ENCODE assay signal across 3 fruit fly cellular contexts in genomic region chr3R:8334982-8335381, dm6.
A peak's percentile ranks its signal among the peaks of the same experiment; 100 is the strongest.
TF ChIP-seq lines count a peak whose summit lies in the region.

No protein-coding gene starts in this region.

- no peak for TF ChIP-seq CTCF in whole organism, embryonic (GFP tag; optimal IDR thresholded peaks at IDR 0.05; lab: Kevin White, UChicago)

TF ChIP-seq in whole organism, embryonic, 481 proteins besides CTCF, POLR2A, EP300 and RAD21 (continues in another document):
- TF ChIP-seq CG31388 (GFP tag; optimal IDR thresholded peaks at IDR 0.05; lab: Kevin White, UChicago) (no peak), da (GFP tag; optimal IDR thresholded peaks at IDR 0.05; lab: Kevin White, UChicago) (no peak), CG7372 (GFP tag; IDR thresholded peaks at IDR 0.05; lab: Robert Waterston, UW) (0 out of 2 replicates have a peak, but pooled peaks have one; percentile 3), CG14965 (GFP tag; optimal IDR thresholded peaks at IDR 0.05; lab: Kevin White, UChicago; ENCODE audit: borderline replicate concordance) (no peak), BtbVII (GFP tag; optimal IDR thresholded peaks at IDR 0.05; lab: Kevin White, UChicago) (no peak), CG15479 (GFP tag; optimal IDR thresholded peaks at IDR 0.05; lab: Kevin White, UChicago) (peak; percentile 41), D (optimal IDR thresholded peaks at IDR 0.05; lab: Kevin White, UChicago) (no peak), D (GFP tag; optimal IDR thresholded peaks at IDR 0.05; lab: Kevin White, UChicago) (no peak), GATAe (GFP tag; conservative IDR thresholded peaks at IDR 0.05; lab: Robert Waterston, UW) (no peak), CG6813 (GFP tag; optimal IDR thresholded peaks at IDR 0.05; lab: Kevin White, UChicago) (no peak), ken (GFP tag; IDR thresholded peaks at IDR 0.05; lab: Robert Waterston, UW) (no peak), mam (GFP tag; optimal IDR thresholded peaks at IDR 0.05; lab: Kevin White, UChicago) (no peak), so (GFP tag; IDR thresholded peaks at IDR 0.05; lab: Robert Waterston, UW) (no peak), dpn (GFP tag; optimal IDR thresholded peaks at IDR 0.05; lab: Kevin White, UChicago) (no peak), Camta (GFP tag; optimal IDR thresholded peaks at IDR 0.05; lab: Kevin White, UChicago) (no peak), CG13123 (GFP tag; optimal IDR thresholded peaks at IDR 0.05; lab: Kevin White, UChicago) (no peak), Stat92E (GFP tag; optimal IDR thresholded peaks at IDR 0.05; lab: Kevin White, UChicago) (no peak), gsb-n (tag; optimal IDR thresholded peaks at IDR 0.05; lab: Kevin White, UChicago) (no peak), insv (GFP tag; optimal IDR thresholded peaks at IDR 0.05; lab: Kevin White, UChicago) (peak in 1 of 2 experiments; percentile 8), CG13624 (GFP tag; optimal IDR thresholded peaks at IDR 0.05; lab: Kevin White, UChicago) (no peak), inv (GFP tag; IDR thresholded peaks at IDR 0.05; lab: Robert Waterston, UW; ENCODE audit: partially characterized antibody) (no peak), slp2 (GFP tag; optimal IDR thresholded peaks at IDR 0.05; lab: Kevin White, UChicago) (no peak), run (tag; optimal IDR thresholded peaks at IDR 0.05; lab: Kevin White, UChicago) (no peak), chinmo (GFP tag; IDR thresholded peaks at IDR 0.05; lab: Robert Waterston, UW; ENCODE audit: partially characterized antibody) (no peak), fd102C (GFP tag; optimal IDR thresholded peaks at IDR 0.05; lab: Kevin White, UChicago) (no peak), CG13424 (tag; optimal IDR thresholded peaks at IDR 0.05; lab: Kevin White, UChicago) (no peak), peb (GFP tag; IDR thresholded peaks at IDR 0.05; lab: Robert Waterston, UW) (no peak), gsb (GFP tag; IDR thresholded peaks at IDR 0.05; lab: Robert Waterston, UW) (no peak), slou (GFP tag; optimal IDR thresholded peaks at IDR 0.05; lab: Kevin White, UChicago) (no peak), ewg (GFP tag; optimal IDR thresholded peaks at IDR 0.05; lab: Kevin White, UChicago) (no peak), tll (GFP tag; optimal IDR thresholded peaks at IDR 0.05; lab: Kevin White, UChicago) (peak in 1 of 2 experiments; percentile 27)

TF ChIP-seq in whole organism, prepupa, 60 proteins besides CTCF, POLR2A, EP300 and RAD21:
- TF ChIP-seq CG31627 (GFP tag; optimal IDR thresholded peaks at IDR 0.05; lab: Kevin White, UChicago) (no peak), CG15336 (GFP tag; IDR thresholded peaks at IDR 0.05; lab: Robert Waterston, UW) (no peak), CG11294 (GFP tag; IDR thresholded peaks at IDR 0.05; lab: Robert Waterston, UW) (no peak), spab (GFP tag; optimal IDR thresholded peaks at IDR 0.05; lab: Kevin White, UChicago) (no peak), CG6163 (GFP tag; IDR thresholded peaks at IDR 0.05; lab: Robert Waterston, UW) (no peak), Eip78C (GFP tag; lab: Kevin White, UChicago) (peak; percentile 8), fd85E (GFP tag; optimal IDR thresholded peaks at IDR 0.05; lab: Kevin White, UChicago) (no peak), CG32006 (GFP tag; optimal IDR thresholded peaks at IDR 0.05; lab: Kevin White, UChicago) (no peak)

TF ChIP-seq in whole organism, pupa, 21 proteins besides CTCF, POLR2A, EP300 and RAD21:
- no peak for TF ChIP-seq CG8159 (tag; optimal IDR thresholded peaks at IDR 0.05; lab: Kevin White, UChicago)
- TF ChIP-seq D1 (tag; optimal IDR thresholded peaks at IDR 0.05; lab: Kevin White, UChicago): no peak
- TF ChIP-seq fd96Ca (GFP tag; IDR thresholded peaks at IDR 0.05; lab: Robert Waterston, UW): 0 out of 3 replicates have a peak, but pooled peaks have one; percentile 28
